Worm (Caenorhabditis elegans) whole organism, dauer: ENCODE data around the gene C39B10.1.

Source experiments
- unc-62 ChIP-seq: sonication (generic microtip); optimal IDR thresholded peaks from 2 replicates; lab custom pipeline; 2017; ENCODE audit warnings: missing biosample characterization, missing genetic modification reagents, missing genetic modification characterization

The C39B10.1 gene

DNA sequence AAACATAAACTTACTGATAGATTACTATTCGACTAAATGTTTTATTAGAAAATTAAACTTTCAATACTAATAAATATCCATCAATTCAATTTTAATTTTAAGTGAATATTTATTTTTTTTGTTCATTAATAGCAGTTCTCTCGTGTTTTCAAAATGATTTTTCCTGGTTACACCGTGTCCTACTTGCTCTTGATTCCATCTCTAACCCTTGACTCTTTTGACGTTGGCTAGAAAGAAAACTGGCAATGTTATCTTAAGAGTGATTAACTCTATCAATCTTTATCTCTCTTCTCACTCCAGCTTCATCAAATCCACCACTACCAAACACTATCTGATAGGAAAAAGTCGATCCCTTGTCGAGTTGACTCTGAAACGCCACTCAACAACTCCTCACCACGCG is 51.0 kb downstream of the C39B10.1 start, which contains the start of gene acr-8:
TSS of gene acr-8 (plus strand) at position 301 of the 400 bp plus-strand sequence.
- TF ChIP-seq unc-62 (GFP tag; lab: Kevin White, UChicago) = no peak

DNA sequence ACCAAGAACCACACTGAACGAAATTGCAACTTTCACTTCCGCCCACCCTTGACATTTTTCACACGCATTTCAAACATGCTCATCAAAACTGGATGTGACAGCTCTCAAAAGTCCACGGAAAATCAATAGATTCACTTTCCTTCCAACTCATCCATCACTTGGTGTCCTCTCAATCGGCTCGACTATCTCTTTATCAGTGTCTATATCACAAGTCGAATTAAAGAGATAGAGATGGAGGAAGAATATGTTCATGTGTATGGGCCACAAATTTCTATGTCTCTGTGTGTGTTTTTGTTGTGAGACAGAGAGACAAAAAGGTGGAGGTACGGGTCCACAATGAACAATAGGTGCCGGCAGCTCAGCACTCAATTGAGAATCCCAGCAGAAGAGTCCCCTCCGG is 52.9 kb downstream of the C39B10.1 start:
- no peak for TF ChIP-seq unc-62 (GFP tag; lab: Kevin White, UChicago)
